Worm (Caenorhabditis elegans) whole organism, midembryonic: Measurements from ENCODE around the gene cyp-33C4.

Experiments
- T22C8.4 ChIP-seq: fragments of 200-800 bp; sonication (Bioruptor generic); IDR thresholded peaks from 2 replicates; pipeline ENCODE4 v1.3.6; 2022; ENCODE audit warnings: missing genetic modification characterization, missing compliant biosample characterization
- cog-1 ChIP-seq: sonication (generic microtip); optimal IDR thresholded peaks from 2 replicates; lab custom pipeline; 2016; ENCODE audit warnings: missing genetic modification characterization, missing compliant biosample characterization
- flt-1 ChIP-seq: fragments of 200-800 bp; sonication (Bioruptor generic); IDR thresholded peaks from 2 replicates; pipeline ENCODE4 v1.3.6; 2022; ENCODE audit warnings: missing genetic modification characterization, missing compliant biosample characterization
- klf-2 ChIP-seq: fragments of 200-800 bp; sonication (Bioruptor generic); conservative IDR thresholded peaks from 2 replicates; pipeline ENCODE4 v1.3.6; 2022; ENCODE audit warnings: missing genetic modification reagents, missing genetic modification characterization, missing compliant biosample characterization
- med-1 ChIP-seq: sonication (generic microtip); optimal IDR thresholded peaks from 2 replicates; lab custom pipeline; 2017; ENCODE audit warnings: missing genetic modification characterization, mild to moderate bottlenecking, missing compliant biosample characterization, antibody characterized with exemption, missing genetic modification reagents; ENCODE audit not compliant: insufficient read depth
- tab-1 ChIP-seq: fragments of 200-800 bp; sonication (Bioruptor generic); IDR thresholded peaks from 2 replicates; pipeline ENCODE4 v1.3.6; 2022; ENCODE audit warnings: missing genetic modification characterization, missing compliant biosample characterization
- ztf-23 ChIP-seq: fragments of 200-800 bp; sonication (Bioruptor generic); IDR thresholded peaks from 2 replicates; pipeline ENCODE4 v1.3.6; 2022; ENCODE audit warnings: missing genetic modification reagents, missing genetic modification characterization, missing compliant biosample characterization
- ztf-29 ChIP-seq: fragments of 200-800 bp; sonication (Bioruptor generic); IDR thresholded peaks from 2 replicates; pipeline ENCODE4 v1.3.6; 2022; ENCODE audit warnings: missing genetic modification reagents, missing genetic modification characterization, missing compliant biosample characterization

- TF ChIP-seq ztf-29 (GFP tag; lab: Robert Waterston, UW): no peak
- no peak for TF ChIP-seq flt-1 (GFP tag; lab: Robert Waterston, UW)
- TF ChIP-seq klf-2 (GFP tag; lab: Robert Waterston, UW): no peak
- no peak for TF ChIP-seq cog-1
- no peak for TF ChIP-seq med-1
- TF ChIP-seq T22C8.4 (GFP tag; lab: Robert Waterston, UW): no peak
- no peak for TF ChIP-seq tab-1 (GFP tag; lab: Robert Waterston, UW)
- TF ChIP-seq ztf-23 (GFP tag; lab: Robert Waterston, UW): no peak
These were observed 34.7 kb upstream of the cyp-33C4 start, which contains the start of gene cyp-32B1 for ce11 chrV:2201240-2201639.
